Worm (Caenorhabditis elegans) whole organism, midembryonic: ENCODE measurements around the gene mig-15.

Experiments used
- T22C8.4 ChIP-seq: fragments of 200-800 bp; sonication (Bioruptor generic); IDR thresholded peaks from 2 replicates; pipeline ENCODE4 v1.3.6; 2022; ENCODE audit warnings: missing genetic modification characterization, missing compliant biosample characterization
- cog-1 ChIP-seq: sonication (generic microtip); optimal IDR thresholded peaks from 2 replicates; lab custom pipeline; 2016; ENCODE audit warnings: missing genetic modification characterization, missing compliant biosample characterization
- flt-1 ChIP-seq: fragments of 200-800 bp; sonication (Bioruptor generic); IDR thresholded peaks from 2 replicates; pipeline ENCODE4 v1.3.6; 2022; ENCODE audit warnings: missing genetic modification characterization, missing compliant biosample characterization
- klf-2 ChIP-seq: fragments of 200-800 bp; sonication (Bioruptor generic); conservative IDR thresholded peaks from 2 replicates; pipeline ENCODE4 v1.3.6; 2022; ENCODE audit warnings: missing genetic modification reagents, missing genetic modification characterization, missing compliant biosample characterization
- med-1 ChIP-seq: sonication (generic microtip); optimal IDR thresholded peaks from 2 replicates; lab custom pipeline; 2017; ENCODE audit warnings: missing genetic modification characterization, mild to moderate bottlenecking, missing compliant biosample characterization, antibody characterized with exemption, missing genetic modification reagents; ENCODE audit not compliant: insufficient read depth
- ref-1 ChIP-seq: fragments of 200-800 bp; sonication (Bioruptor generic); conservative IDR thresholded peaks from 2 replicates; pipeline ENCODE4 v1.3.6; 2022; ENCODE audit warnings: missing genetic modification reagents, missing genetic modification characterization, missing compliant biosample characterization
- tab-1 ChIP-seq: fragments of 200-800 bp; sonication (Bioruptor generic); IDR thresholded peaks from 2 replicates; pipeline ENCODE4 v1.3.6; 2022; ENCODE audit warnings: missing genetic modification characterization, missing compliant biosample characterization
- ztf-23 ChIP-seq: fragments of 200-800 bp; sonication (Bioruptor generic); IDR thresholded peaks from 2 replicates; pipeline ENCODE4 v1.3.6; 2022; ENCODE audit warnings: missing genetic modification reagents, missing genetic modification characterization, missing compliant biosample characterization
- ztf-29 ChIP-seq: fragments of 200-800 bp; sonication (Bioruptor generic); IDR thresholded peaks from 2 replicates; pipeline ENCODE4 v1.3.6; 2022; ENCODE audit warnings: missing genetic modification reagents, missing genetic modification characterization, missing compliant biosample characterization

Gene mig-15

DNA sequence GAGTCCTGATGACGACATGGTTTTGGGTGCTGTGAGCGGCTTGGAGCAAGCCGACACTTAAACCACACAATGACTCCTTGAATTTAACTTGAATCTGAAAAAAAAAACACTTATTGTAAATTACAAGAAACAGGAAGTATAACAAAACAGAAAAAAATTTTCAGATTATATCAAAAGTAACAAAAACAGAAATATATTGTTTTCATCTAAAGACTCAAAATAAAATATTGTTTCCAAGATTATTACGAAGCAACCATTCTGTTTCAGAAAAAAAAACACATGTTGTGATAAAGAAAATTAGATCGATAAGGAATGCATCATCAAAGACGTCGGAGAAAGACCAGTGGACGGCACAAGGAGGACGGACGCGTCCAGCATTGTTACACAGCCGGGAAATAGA is at the start of gene mig-15:
TSS of gene mig-15 (minus strand) at position 101 of the 400 bp plus-strand sequence.
- TF ChIP-seq klf-2 (no peak), cog-1 (tag; lab: Kevin White, UChicago) (no peak), flt-1 (GFP tag; lab: Robert Waterston, UW) (no peak), ref-1 (GFP tag; lab: Robert Waterston, UW) (no peak), tab-1 (GFP tag; lab: Robert Waterston, UW) (no peak), T22C8.4 (no peak), ztf-23 (GFP tag; lab: Robert Waterston, UW) (no peak), med-1 (no peak), ztf-29 (GFP tag; lab: Robert Waterston, UW) (no peak)

DNA sequence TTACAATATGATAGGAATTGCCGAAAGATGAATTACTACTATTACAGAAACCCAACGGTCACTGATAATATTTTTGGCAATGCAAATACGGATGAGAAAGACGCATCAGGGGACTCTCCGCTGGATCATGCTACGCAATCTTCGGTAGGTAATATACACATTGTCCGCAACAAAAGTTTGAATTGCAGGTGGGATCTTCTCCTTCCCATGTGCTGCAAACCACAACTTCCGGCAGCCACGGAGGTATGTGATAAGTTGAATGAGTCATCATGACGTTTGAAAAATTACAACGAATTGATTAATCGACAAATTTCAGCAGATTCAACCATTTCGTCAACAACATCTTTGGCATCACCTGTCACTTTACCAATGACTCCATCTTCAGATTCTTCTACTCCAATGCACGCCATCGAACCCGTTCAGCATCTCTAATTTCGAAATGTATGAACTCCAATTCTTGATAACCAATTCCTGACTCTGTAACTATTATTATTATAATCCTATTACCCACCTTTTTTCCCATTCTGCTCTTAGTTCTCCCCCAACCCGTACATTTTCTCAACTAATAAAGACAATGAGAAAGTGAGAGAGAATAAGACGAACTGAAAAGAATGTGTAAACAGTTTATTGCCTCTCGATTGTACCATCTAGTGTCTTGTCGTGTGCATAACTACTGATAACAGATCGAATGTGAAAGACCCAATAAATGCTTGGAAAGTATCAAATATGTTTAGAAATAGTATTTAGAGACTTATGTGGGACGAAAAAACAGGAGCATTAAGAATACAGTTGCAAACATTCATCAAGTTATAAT is 48.9 kb upstream of the mig-15 start:
- TF ChIP-seq med-1, result no peak

DNA sequence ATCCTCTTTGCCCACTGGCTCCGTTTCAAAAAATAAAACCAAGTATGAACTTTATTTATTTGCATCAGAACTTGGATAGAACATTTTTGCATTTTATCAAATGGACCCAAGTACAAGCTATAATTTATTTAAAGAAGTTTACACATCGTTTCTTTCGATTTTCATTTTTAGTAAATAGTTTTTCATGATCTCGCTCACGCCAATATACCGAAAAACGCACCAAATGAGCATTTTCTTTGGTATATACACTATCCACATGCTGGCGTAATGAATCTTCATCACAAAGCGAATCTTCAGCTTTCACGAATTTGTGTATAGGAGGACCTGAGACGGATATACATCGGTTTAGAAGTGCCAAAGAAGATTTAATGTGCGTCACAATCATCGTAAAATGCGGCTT is 48.1 kb upstream of the mig-15 start, which contains the start of gene C39B10.7:
TSS of gene C39B10.7 (plus strand) at position 301 of the 400 bp plus-strand sequence.
- no peak for TF ChIP-seq ztf-23 (GFP tag; lab: Robert Waterston, UW)
- TF ChIP-seq cog-1 (tag; lab: Kevin White, UChicago), result no peak
- TF ChIP-seq tab-1 (GFP tag; lab: Robert Waterston, UW), result no peak

DNA sequence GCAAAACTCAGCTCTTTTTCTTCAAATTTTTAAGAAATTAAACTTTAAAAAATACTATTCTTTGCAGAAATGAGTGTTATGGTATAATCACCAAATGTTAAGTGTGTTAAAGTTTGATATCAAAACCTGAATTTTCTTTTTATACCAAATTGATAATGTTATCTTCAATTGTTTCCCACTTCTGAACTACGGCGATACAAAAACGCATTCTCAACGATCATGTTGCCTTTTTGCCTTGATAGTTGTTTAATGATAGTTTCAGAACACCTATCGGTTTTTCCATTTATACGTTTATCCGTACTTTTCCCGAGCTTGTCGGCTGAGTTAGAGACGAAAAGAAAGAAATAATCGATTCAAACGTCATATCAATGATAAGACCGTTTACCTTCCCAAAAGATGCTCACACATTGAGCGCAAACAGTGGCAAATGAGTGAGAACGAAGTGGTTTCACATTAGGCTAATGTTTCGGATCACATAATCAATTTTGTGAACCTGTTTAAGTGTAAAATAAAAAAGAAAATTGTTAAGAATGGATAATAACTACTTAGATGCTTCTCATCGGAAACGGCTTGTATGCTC is 46.6 kb upstream of the mig-15 start, which contains the start of gene elt-4:
TSS of gene elt-4 (plus strand) at position 530 of the 580 bp plus-strand sequence.
- TF ChIP-seq T22C8.4 (no peak), flt-1 (GFP tag; lab: Robert Waterston, UW) (no peak), tab-1 (GFP tag; lab: Robert Waterston, UW) (no peak), ztf-23 (GFP tag; lab: Robert Waterston, UW) (no peak), cog-1 (tag; lab: Kevin White, UChicago) (no peak), ref-1 (GFP tag; lab: Robert Waterston, UW) (no peak), klf-2 (no peak), ztf-29 (GFP tag; lab: Robert Waterston, UW) (no peak), med-1 (no peak)

DNA sequence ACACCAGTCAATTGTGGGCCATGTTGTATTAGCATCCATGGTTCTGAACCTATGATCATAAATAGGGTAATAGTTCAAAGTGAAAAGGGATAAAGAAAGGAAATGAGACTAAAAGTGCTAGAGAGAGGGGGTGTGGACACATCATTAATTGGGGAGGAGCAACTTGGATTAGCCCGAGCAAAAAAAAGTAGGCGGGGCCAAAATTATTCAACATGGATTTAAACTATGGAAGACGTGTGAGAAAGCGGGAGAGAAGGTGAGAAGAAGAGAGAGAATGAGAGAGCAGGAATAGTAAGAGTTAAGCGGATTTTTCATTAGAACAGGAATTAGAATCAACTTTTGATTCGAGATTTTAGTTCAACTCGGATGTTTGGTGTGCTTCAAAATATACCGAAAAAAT is 35.1 kb upstream of the mig-15 start, which contains the start of gene C39B10.1:
TSS of gene C39B10.1 (minus strand) at position 101 of the 400 bp plus-strand sequence.
- TF ChIP-seq T22C8.4 (no peak), med-1 (no peak), klf-2 (no peak), ztf-23 (GFP tag; lab: Robert Waterston, UW) (no peak)

DNA sequence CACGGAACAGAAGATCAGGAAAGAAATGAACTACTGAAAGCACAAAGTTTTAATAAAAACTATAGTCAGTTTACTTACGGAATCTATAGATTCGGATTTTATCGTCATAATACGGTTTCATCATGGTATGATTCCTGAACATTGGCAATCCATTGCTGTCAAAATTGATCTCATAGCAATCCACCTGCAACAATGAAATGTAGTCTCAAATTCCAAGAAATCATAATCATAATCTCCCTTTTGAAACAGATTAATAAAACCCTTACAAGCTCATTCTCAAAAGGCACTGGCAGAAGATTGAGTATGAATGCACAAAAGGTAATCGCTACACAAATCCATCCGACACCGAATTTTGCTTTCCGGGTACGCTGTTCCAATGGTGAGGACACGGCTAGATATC is 33.9 kb upstream of the mig-15 start:
- no peak for TF ChIP-seq med-1
- TF ChIP-seq ref-1 (GFP tag; lab: Robert Waterston, UW), result no peak
- no peak for TF ChIP-seq tab-1 (GFP tag; lab: Robert Waterston, UW)
- TF ChIP-seq ztf-23 (GFP tag; lab: Robert Waterston, UW), result no peak
- TF ChIP-seq cog-1 (tag; lab: Kevin White, UChicago), result no peak
- TF ChIP-seq ztf-29 (GFP tag; lab: Robert Waterston, UW), result no peak
- TF ChIP-seq flt-1 (GFP tag; lab: Robert Waterston, UW), result no peak

DNA sequence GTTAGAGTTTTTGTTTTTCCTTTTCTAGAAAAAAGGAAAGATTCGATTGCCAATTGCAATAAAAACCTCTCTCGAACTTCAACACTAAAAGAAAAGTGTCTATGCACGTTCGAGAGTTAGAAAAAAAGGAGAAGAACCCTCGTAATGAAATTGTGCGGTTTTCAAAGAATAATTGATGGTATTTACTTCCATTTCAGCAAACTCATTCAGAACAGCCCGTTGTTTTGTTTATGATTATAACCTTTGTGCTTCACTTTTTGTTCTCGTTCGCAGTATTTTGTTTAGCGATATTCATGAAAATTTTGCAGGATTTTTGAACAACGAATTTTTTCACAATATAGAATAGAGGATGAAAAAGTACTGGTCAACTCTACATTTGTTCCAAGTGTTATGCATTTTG is 25.5 kb upstream of the mig-15 start, which contains the start of gene lgc-41:
TSS of gene lgc-41 (plus strand) at position 301 of the 400 bp plus-strand sequence.
- TF ChIP-seq cog-1 (tag; lab: Kevin White, UChicago), result no peak
- no peak for TF ChIP-seq ztf-29 (GFP tag; lab: Robert Waterston, UW)
- TF ChIP-seq flt-1 (GFP tag; lab: Robert Waterston, UW), result no peak
- no peak for TF ChIP-seq med-1
- no peak for TF ChIP-seq tab-1 (GFP tag; lab: Robert Waterston, UW)
- no peak for TF ChIP-seq ztf-23 (GFP tag; lab: Robert Waterston, UW)
- TF ChIP-seq T22C8.4, result no peak
- TF ChIP-seq ref-1 (GFP tag; lab: Robert Waterston, UW), result no peak
- no peak for TF ChIP-seq klf-2

DNA sequence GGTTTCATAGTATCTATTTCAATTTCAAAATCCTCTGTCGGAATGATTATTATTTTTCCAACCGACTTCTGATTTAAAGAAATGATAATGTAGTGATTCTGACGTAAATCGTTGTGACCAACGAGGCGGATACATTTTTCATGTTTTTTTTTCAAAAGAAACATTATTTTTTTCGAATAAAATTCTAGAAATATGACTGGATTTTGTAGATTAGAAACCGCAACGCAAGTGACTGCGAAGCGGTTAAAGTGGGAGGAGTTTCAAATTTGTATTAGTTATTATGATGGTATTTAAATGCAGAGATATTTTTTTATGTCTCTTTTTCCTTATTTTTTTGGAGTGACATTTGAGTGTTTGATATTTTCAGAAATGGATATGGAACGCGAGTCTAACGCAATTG is 18.5 kb upstream of the mig-15 start, which contains the start of gene C39B10.5:
TSS of gene C39B10.5 (plus strand) at position 362 of the 400 bp plus-strand sequence.
- TF ChIP-seq flt-1 (GFP tag; lab: Robert Waterston, UW) (no peak), ztf-23 (GFP tag; lab: Robert Waterston, UW) (no peak), cog-1 (tag; lab: Kevin White, UChicago) (no peak), ref-1 (GFP tag; lab: Robert Waterston, UW) (no peak), T22C8.4 (no peak), ztf-29 (GFP tag; lab: Robert Waterston, UW) (no peak), med-1 (no peak), klf-2 (no peak), tab-1 (GFP tag; lab: Robert Waterston, UW) (no peak)

DNA sequence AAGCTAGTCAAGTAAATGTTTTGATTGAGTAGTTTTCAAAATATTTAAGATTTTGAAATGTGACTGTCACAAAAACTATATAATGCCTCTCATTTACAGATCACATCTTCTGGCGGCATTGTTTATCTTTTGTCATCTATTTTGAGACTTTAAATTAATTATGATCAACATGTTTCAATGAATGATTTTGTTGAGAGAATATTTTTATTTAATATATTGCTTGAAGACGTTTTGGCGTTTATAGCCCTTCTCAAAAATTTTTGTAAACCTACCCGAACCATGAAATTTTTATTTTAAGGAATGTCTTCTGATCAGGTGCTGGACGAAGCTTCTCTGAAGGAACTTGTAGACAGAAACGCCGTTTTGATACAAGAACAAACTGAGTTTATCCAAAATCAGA is 16.2 kb upstream of the mig-15 start, which contains the start of gene C39B10.4:
TSS of gene C39B10.4 (plus strand) at position 301 of the 400 bp plus-strand sequence.
- TF ChIP-seq flt-1 (GFP tag; lab: Robert Waterston, UW), result no peak
- no peak for TF ChIP-seq cog-1 (tag; lab: Kevin White, UChicago)
- no peak for TF ChIP-seq T22C8.4
- TF ChIP-seq med-1, result no peak
- no peak for TF ChIP-seq ref-1 (GFP tag; lab: Robert Waterston, UW)
- TF ChIP-seq klf-2, result no peak
- TF ChIP-seq ztf-29 (GFP tag; lab: Robert Waterston, UW), result no peak
- no peak for TF ChIP-seq ztf-23 (GFP tag; lab: Robert Waterston, UW)
- no peak for TF ChIP-seq tab-1 (GFP tag; lab: Robert Waterston, UW)

DNA sequence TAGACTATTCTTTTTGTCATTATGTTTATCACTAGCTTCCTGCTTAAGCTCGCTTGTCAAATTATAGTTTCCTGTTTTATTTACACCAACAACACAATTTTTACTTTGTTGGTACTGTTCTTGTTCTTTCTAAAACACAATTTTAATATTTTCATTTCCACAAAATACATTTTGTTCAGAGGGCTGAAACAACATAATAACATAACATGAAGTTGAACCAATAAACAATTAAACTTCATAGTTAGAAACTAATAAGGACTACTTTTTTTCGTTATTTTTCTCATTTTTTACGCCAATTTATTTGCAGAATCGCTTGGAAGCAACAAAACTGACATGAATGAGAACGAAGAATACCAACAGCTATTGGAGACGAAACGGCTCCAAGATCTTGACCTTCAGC is 15.4 kb upstream of the mig-15 start, which contains the start of gene C39B10.3:
TSS of gene C39B10.3 (plus strand) at position 301 of the 400 bp plus-strand sequence.
- TF ChIP-seq tab-1 (GFP tag; lab: Robert Waterston, UW) (no peak), ztf-29 (GFP tag; lab: Robert Waterston, UW) (no peak), klf-2 (no peak), cog-1 (tag; lab: Kevin White, UChicago) (no peak), flt-1 (GFP tag; lab: Robert Waterston, UW) (no peak), T22C8.4 (no peak), ref-1 (GFP tag; lab: Robert Waterston, UW) (no peak), ztf-23 (GFP tag; lab: Robert Waterston, UW) (no peak), med-1 (no peak)
